Worm (Caenorhabditis elegans) whole organism, early embryonic: ENCODE measurements around the gene C38D4.10.
"Not testable (repeated sequence)": the region's sequence is repeated elsewhere in the genome, so short reads cannot be mapped to it uniquely, and the experiment has no call there.

Experiments used
- B0310.2 ChIP-seq: sonication (generic microtip); optimal IDR thresholded peaks from 2 replicates; lab custom pipeline; 2016; ENCODE audit warnings: mild to moderate bottlenecking, missing genetic modification characterization, missing compliant biosample characterization
- F13C5.2 ChIP-seq: sonication (generic microtip); optimal IDR thresholded peaks from 2 replicates; lab custom pipeline; 2017; ENCODE audit warnings: mild to moderate bottlenecking, missing genetic modification characterization, inconsistent platforms, missing compliant biosample characterization
- aly-1 ChIP-seq: sonication (generic microtip); optimal IDR thresholded peaks from 2 replicates; lab custom pipeline; 2016; ENCODE audit warnings: missing genetic modification characterization, missing compliant biosample characterization
- ama-1 ChIP-seq: fragments of 150-350 bp; optimal IDR thresholded peaks from 2 replicates; lab custom pipeline; 2014
- ceh-13 ChIP-seq: fragments of 200-800 bp; sonication (Bioruptor generic); optimal IDR thresholded peaks from 2 replicates; lab custom pipeline; 2018; ENCODE audit warnings: mild to moderate bottlenecking, missing genetic modification characterization, missing compliant biosample characterization
- ceh-36 ChIP-seq: sonication (generic microtip); optimal IDR thresholded peaks from 2 replicates; lab custom pipeline; 2016; ENCODE audit warnings: missing genetic modification characterization, inconsistent platforms, missing compliant biosample characterization
- ets-7 ChIP-seq: sonication (generic microtip); optimal IDR thresholded peaks from 2 replicates; lab custom pipeline; 2016; ENCODE audit warnings: missing genotype, missing genetic modification characterization, missing compliant biosample characterization
- flt-1 ChIP-seq: fragments of 200-800 bp; sonication (Bioruptor generic); IDR thresholded peaks from 2 replicates; pipeline ENCODE4 v1.3.6; 2022; ENCODE audit warnings: missing genetic modification characterization, missing compliant biosample characterization
- hmbx-1 ChIP-seq: sonication (generic microtip); optimal IDR thresholded peaks from 2 replicates; lab custom pipeline; 2016; ENCODE audit warnings: mild to moderate bottlenecking, missing genetic modification characterization, missing compliant biosample characterization
- hmg-4 ChIP-seq: fragments of 200-800 bp; sonication (Bioruptor generic); optimal IDR thresholded peaks from 2 replicates; lab custom pipeline; 2018; ENCODE audit warnings: mild to moderate bottlenecking, missing genetic modification characterization, missing compliant biosample characterization
- hnd-1 ChIP-seq: sonication (generic microtip); optimal IDR thresholded peaks from 2 replicates; lab custom pipeline; 2016; ENCODE audit warnings: missing genetic modification characterization, missing compliant biosample characterization
- pes-1 ChIP-seq: fragments of 200-800 bp; sonication (Bioruptor generic); IDR thresholded peaks from 2 replicates; pipeline ENCODE4 v1.3.6; 2022; ENCODE audit warnings: missing genetic modification reagents, missing genetic modification characterization, missing compliant biosample characterization
- scrt-1 ChIP-seq: fragments of 200-800 bp; sonication (Bioruptor generic); IDR thresholded peaks from 2 replicates; pipeline ENCODE4 v1.3.6; 2022; ENCODE audit warnings: missing genetic modification characterization, missing compliant biosample characterization
- sea-1 ChIP-seq: fragments of 200-800 bp; sonication (Bioruptor generic); conservative IDR thresholded peaks from 2 replicates; pipeline ENCODE4 v1.3.6; 2022; ENCODE audit warnings: missing genetic modification characterization, missing compliant biosample characterization
- tbx-11 ChIP-seq: fragments of 200-800 bp; sonication (Bioruptor generic); IDR thresholded peaks from 2 replicates; pipeline ENCODE4 v1.3.6; 2022; ENCODE audit warnings: missing genetic modification characterization, missing compliant biosample characterization
- tbx-37 ChIP-seq: fragments of 200-800 bp; sonication (Bioruptor generic); conservative IDR thresholded peaks from 2 replicates; pipeline ENCODE4 v1.3.6; 2022; ENCODE audit warnings: missing genetic modification reagents, missing genetic modification characterization, missing compliant biosample characterization
- tra-4 ChIP-seq: sonication (generic microtip); optimal IDR thresholded peaks from 2 replicates; lab custom pipeline; 2017; ENCODE audit warnings: missing genetic modification characterization, missing compliant biosample characterization

C38D4.10 gene

ce11 chrIII:4781937-4782576 is at the start of gene C38D4.10, which contains the start of gene gex-5:
TSS of gene C38D4.10 (plus strand) at chrIII:4782526.
TSS of gene gex-5 (minus strand) at chrIII:4781987.
- TF ChIP-seq tbx-37 (GFP tag; lab: Robert Waterston, UW); ceh-13 (GFP tag; lab: Kevin White, UChicago); B0310.2 (tag; lab: Kevin White, UChicago): not testable (repeated sequence)

ce11 chrIII:4734056-4734455 is 48.3 kb upstream of the C38D4.10 start, which contains the start of gene F17C8.9:
TSS of gene F17C8.9 (plus strand) at chrIII:4734356.
- TF ChIP-seq tra-4 (tag; lab: Kevin White, UChicago) (no peak), flt-1 (GFP tag; lab: Robert Waterston, UW) (no peak), hmg-4 (GFP tag; lab: Kevin White, UChicago) (no peak), aly-1 (tag; lab: Kevin White, UChicago) (no peak), F13C5.2 (tag; lab: Kevin White, UChicago) (no peak), ceh-13 (GFP tag; lab: Kevin White, UChicago) (no peak), ets-7 (no peak), tbx-37 (GFP tag; lab: Robert Waterston, UW) (no peak), hmbx-1 (tag; lab: Kevin White, UChicago) (no peak), pes-1 (GFP tag; lab: Robert Waterston, UW) (no peak), ama-1 (lab: Kevin White, UChicago) (no peak)

ce11 chrIII:4735443-4735842 is 46.9 kb upstream of the C38D4.10 start, which contains the start of gene F17C8.7:
TSS of gene F17C8.7 (plus strand) at chrIII:4735743.
- TF ChIP-seq ceh-36 (tag; lab: Kevin White, UChicago): no peak
- TF ChIP-seq ama-1 (lab: Kevin White, UChicago): no peak
- TF ChIP-seq pes-1 (GFP tag; lab: Robert Waterston, UW): no peak
- no peak for TF ChIP-seq tra-4 (tag; lab: Kevin White, UChicago)
- TF ChIP-seq ets-7: no peak
- TF ChIP-seq tbx-37 (GFP tag; lab: Robert Waterston, UW): no peak

- TF ChIP-seq pes-1 (GFP tag; lab: Robert Waterston, UW) (no peak), tra-4 (tag; lab: Kevin White, UChicago) (no peak), tbx-11 (no peak), hmbx-1 (tag; lab: Kevin White, UChicago) (no peak), F13C5.2 (tag; lab: Kevin White, UChicago) (no peak), sea-1 (GFP tag; lab: Robert Waterston, UW) (no peak), scrt-1 (no peak), flt-1 (GFP tag; lab: Robert Waterston, UW) (no peak), ceh-36 (tag; lab: Kevin White, UChicago) (no peak)
These were observed 42.4 kb upstream of the C38D4.10 start, which contains the start of gene ras-2 for ce11 chrIII:4739975-4740374. TSS of gene ras-2 (minus strand) at chrIII:4740075.

- TF ChIP-seq hmg-4 (GFP tag; lab: Kevin White, UChicago): no peak
- TF ChIP-seq scrt-1: no peak
- no peak for TF ChIP-seq F13C5.2 (tag; lab: Kevin White, UChicago)
- TF ChIP-seq pes-1 (GFP tag; lab: Robert Waterston, UW): no peak
- TF ChIP-seq tbx-37 (GFP tag; lab: Robert Waterston, UW): no peak
- no peak for TF ChIP-seq tbx-11
- no peak for TF ChIP-seq hnd-1 (tag; lab: Kevin White, UChicago)
- no peak for TF ChIP-seq ceh-13 (GFP tag; lab: Kevin White, UChicago)
- no peak for TF ChIP-seq aly-1 (tag; lab: Kevin White, UChicago)
- TF ChIP-seq sea-1 (GFP tag; lab: Robert Waterston, UW): no peak
- no peak for TF ChIP-seq tra-4 (tag; lab: Kevin White, UChicago)
- no peak for TF ChIP-seq flt-1 (GFP tag; lab: Robert Waterston, UW)
- no peak for TF ChIP-seq ets-7
- TF ChIP-seq ama-1 (lab: Kevin White, UChicago): no peak
- TF ChIP-seq B0310.2 (tag; lab: Kevin White, UChicago): no peak
- no peak for TF ChIP-seq ceh-36 (tag; lab: Kevin White, UChicago)
These were observed 41.5 kb upstream of the C38D4.10 start for ce11 chrIII:4740820-4741219.

- TF ChIP-seq ceh-36 (tag; lab: Kevin White, UChicago); scrt-1; aly-1 (tag; lab: Kevin White, UChicago): not testable (repeated sequence)
These were observed 39.7 kb upstream of the C38D4.10 start, which contains the start of gene twk-6 for ce11 chrIII:4742620-4743019. TSS of gene twk-6 (plus strand) at chrIII:4742920.

- TF ChIP-seq scrt-1: no peak
- TF ChIP-seq sea-1 (GFP tag; lab: Robert Waterston, UW): no peak
These were observed 36.4 kb upstream of the C38D4.10 start, which contains the start of gene F17C8.6 for ce11 chrIII:4745934-4746333. TSS of gene F17C8.6 (minus strand) at chrIII:4746034.

- TF ChIP-seq ets-7: no peak
- no peak for TF ChIP-seq scrt-1
- TF ChIP-seq ceh-13 (GFP tag; lab: Kevin White, UChicago): no peak
- TF ChIP-seq hmg-4 (GFP tag; lab: Kevin White, UChicago): no peak
- TF ChIP-seq B0310.2 (tag; lab: Kevin White, UChicago): no peak
- no peak for TF ChIP-seq pes-1 (GFP tag; lab: Robert Waterston, UW)
- no peak for TF ChIP-seq aly-1 (tag; lab: Kevin White, UChicago)
- no peak for TF ChIP-seq tbx-37 (GFP tag; lab: Robert Waterston, UW)
- no peak for TF ChIP-seq F13C5.2 (tag; lab: Kevin White, UChicago)
- TF ChIP-seq hnd-1 (tag; lab: Kevin White, UChicago): no peak
- no peak for TF ChIP-seq tbx-11
- TF ChIP-seq tra-4 (tag; lab: Kevin White, UChicago): no peak
- TF ChIP-seq ama-1 (lab: Kevin White, UChicago): no peak
- no peak for TF ChIP-seq ceh-36 (tag; lab: Kevin White, UChicago)
- no peak for TF ChIP-seq hmbx-1 (tag; lab: Kevin White, UChicago)
- TF ChIP-seq sea-1 (GFP tag; lab: Robert Waterston, UW): no peak
- TF ChIP-seq flt-1 (GFP tag; lab: Robert Waterston, UW): no peak
These were observed 34.2 kb upstream of the C38D4.10 start, which contains the start of gene col-89 for ce11 chrIII:4748109-4748508. TSS of gene col-89 (plus strand) at chrIII:4748127.
